Fruit fly (Drosophila melanogaster) whole organism, adult: ENCODE data around the gene CG3309.

Experiments
- CG11617 ChIP-seq: fragments of 200-800 bp; sonication (Bioruptor generic); optimal IDR thresholded peaks from 2 replicates; lab custom pipeline; 2017; ENCODE audit warnings: mild to moderate bottlenecking, missing biosample characterization, missing genetic modification reagents, missing genetic modification characterization
- CG12768 ChIP-seq: fragments of 200-800 bp; sonication (Bioruptor generic); optimal IDR thresholded peaks from 2 replicates; lab custom pipeline; 2017; ENCODE audit warnings: missing biosample characterization, missing genetic modification characterization, mild to moderate bottlenecking, moderate library complexity, missing genetic modification reagents
- CG14711 ChIP-seq: fragments of 200-800 bp; sonication (Bioruptor generic); optimal IDR thresholded peaks from 2 replicates; lab custom pipeline; 2018; ENCODE audit warnings: missing biosample characterization, mild to moderate bottlenecking, missing genetic modification characterization, moderate library complexity
- CG1620 ChIP-seq: fragments of 200-800 bp; sonication (Bioruptor generic); optimal IDR thresholded peaks from 2 replicates; lab custom pipeline; 2016; ENCODE audit warnings: missing biosample characterization, missing genetic modification characterization
- CG33017 ChIP-seq: fragments of 200-800 bp; sonication (Bioruptor generic); optimal IDR thresholded peaks from 2 replicates; lab custom pipeline; 2018; ENCODE audit warnings: missing biosample characterization, mild to moderate bottlenecking, missing genetic modification characterization, moderate library complexity
- CG5204 ChIP-seq: fragments of 200-800 bp; sonication (Bioruptor generic); optimal IDR thresholded peaks from 2 replicates; lab custom pipeline; 2016; ENCODE audit warnings: missing biosample characterization, missing genetic modification characterization
- CG7045 ChIP-seq: fragments of 200-800 bp; sonication (Bioruptor generic); optimal IDR thresholded peaks from 2 replicates; lab custom pipeline; 2017; ENCODE audit warnings: missing biosample characterization, mild to moderate bottlenecking, missing genetic modification characterization
- CG7101 ChIP-seq: fragments of 200-800 bp; sonication (Bioruptor generic); optimal IDR thresholded peaks from 2 replicates; lab custom pipeline; 2018; ENCODE audit warnings: missing biosample characterization, mild to moderate bottlenecking, missing genetic modification characterization, moderate library complexity
- Clk ChIP-seq: fragments of 200-800 bp; sonication (Bioruptor generic); optimal IDR thresholded peaks from 2 replicates; lab custom pipeline; 2017; ENCODE audit warnings: missing biosample characterization, missing genetic modification characterization
- Crg-1 ChIP-seq: fragments of 200-800 bp; sonication (Bioruptor generic); optimal IDR thresholded peaks from 2 replicates; lab custom pipeline; 2016; ENCODE audit warnings: missing biosample characterization, missing genetic modification characterization
- Hr96 ChIP-seq: fragments of 200-800 bp; sonication (Bioruptor generic); optimal IDR thresholded peaks from 2 replicates; lab custom pipeline; 2016; ENCODE audit warnings: missing biosample characterization, missing genetic modification characterization
- Mnt ChIP-seq: fragments of 200-800 bp; sonication (Bioruptor generic); optimal IDR thresholded peaks from 2 replicates; lab custom pipeline; 2016; ENCODE audit warnings: missing biosample characterization, mild to moderate bottlenecking, missing genetic modification characterization
- bab1 ChIP-seq: fragments of 200-800 bp; sonication (Bioruptor generic); optimal IDR thresholded peaks from 3 replicates; lab custom pipeline; 2019; ENCODE audit warnings: missing biosample characterization, mild to moderate bottlenecking, missing genetic modification characterization, moderate library complexity
- cic ChIP-seq: fragments of 200-800 bp; sonication (Bioruptor generic); optimal IDR thresholded peaks from 2 replicates; lab custom pipeline; 2017; ENCODE audit warnings: missing biosample characterization, mild to moderate bottlenecking, missing genetic modification characterization, moderate library complexity
- cnc ChIP-seq, 2 experiments: fragments of >200 bp; optimal IDR thresholded peaks; 2 replicates each; lab custom pipeline; 2017
- kay ChIP-seq: fragments of 200-800 bp; sonication (Bioruptor generic); peaks from one replicate; lab custom pipeline; 2016; ENCODE audit warnings: missing biosample characterization, missing genetic modification characterization, borderline replicate concordance
- ovo ChIP-seq: fragments of 200-800 bp; sonication (Bioruptor generic); optimal IDR thresholded peaks from 2 replicates; lab custom pipeline; 2016; ENCODE audit warnings: missing biosample characterization, missing genetic modification characterization
- pad ChIP-seq: fragments of 200-800 bp; sonication (Bioruptor generic); optimal IDR thresholded peaks from 3 replicates; lab custom pipeline; 2017; ENCODE audit warnings: missing biosample characterization, missing genetic modification characterization, mild to moderate bottlenecking, moderate library complexity, missing genetic modification reagents
- tj ChIP-seq: fragments of 200-800 bp; sonication (Bioruptor generic); optimal IDR thresholded peaks from 3 replicates; lab custom pipeline; 2017; ENCODE audit warnings: missing biosample characterization, mild to moderate bottlenecking, missing genetic modification characterization, moderate library complexity
- toe ChIP-seq: fragments of 200-800 bp; sonication (Bioruptor generic); optimal IDR thresholded peaks from 2 replicates; lab custom pipeline; 2016; ENCODE audit warnings: missing biosample characterization, missing genetic modification characterization

The CG3309 gene

DNA sequence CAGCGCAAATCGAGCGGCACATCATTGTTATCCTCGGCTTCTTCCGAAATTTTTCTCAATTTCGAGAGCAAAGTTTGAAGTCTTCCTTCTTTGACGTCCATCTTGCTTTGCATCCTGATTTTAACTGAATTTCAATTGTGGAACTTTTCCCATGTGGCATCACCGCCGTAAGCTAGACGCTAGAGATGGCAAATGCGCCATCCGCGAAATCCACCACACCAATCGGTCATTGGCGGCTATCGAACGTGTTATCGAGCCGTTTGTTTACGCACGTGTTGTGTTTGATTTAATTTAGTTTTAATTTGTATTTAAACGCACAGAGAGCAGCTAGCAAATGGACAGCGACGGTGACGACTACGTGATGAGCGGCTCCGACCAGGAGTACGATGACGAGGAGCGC is 12.0 kb downstream of the CG3309 start, which contains the start of the genes CG15930 and Sas10:
TSS of gene CG15930 (minus strand) at position 126 of the 400 bp plus-strand sequence.
TSS of gene Sas10 (plus strand) at position 240 of the 400 bp plus-strand sequence.
- TF ChIP-seq Mnt (peak; percentile 87), Clk (GFP tag; lab: Kevin White, UChicago) (no peak), CG1620 (GFP tag; lab: Kevin White, UChicago) (no peak)

DNA sequence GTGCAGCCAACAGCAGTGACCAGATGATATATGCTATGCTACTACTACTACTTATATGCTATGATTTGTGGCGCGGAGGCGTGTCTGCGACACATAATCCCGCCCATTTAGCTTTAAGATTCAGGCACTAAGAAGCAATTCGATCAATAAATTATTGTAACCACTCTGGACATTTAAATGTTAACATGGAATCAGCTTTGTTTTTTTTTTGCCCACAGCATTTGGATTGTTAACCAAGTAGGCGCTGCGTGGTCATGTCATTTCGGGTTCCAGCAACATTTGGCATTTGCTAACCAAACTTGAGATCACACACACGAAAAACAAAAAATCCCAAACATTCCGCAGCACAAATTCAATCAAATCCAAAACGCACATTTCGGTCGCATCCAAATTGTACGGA is 16.2 kb downstream of the CG3309 start, which contains the start of gene CG4198:
TSS of gene CG4198 (plus strand) at position 301 of the 400 bp plus-strand sequence.
- no peak for TF ChIP-seq CG1620 (GFP tag; lab: Kevin White, UChicago)
- no peak for TF ChIP-seq CG7045
- no peak for TF ChIP-seq bab1 (GFP tag; lab: Kevin White, UChicago)
- no peak for TF ChIP-seq Hr96 (GFP tag; lab: Kevin White, UChicago)
- TF ChIP-seq CG11617: no peak
- no peak for TF ChIP-seq CG5204
- no peak for TF ChIP-seq Crg-1 (GFP tag; lab: Kevin White, UChicago)
- TF ChIP-seq pad: no peak
- TF ChIP-seq cnc (optimal IDR thresholded peaks at IDR 0.05; lab: Kevin White, UChicago): no peak
- no peak for TF ChIP-seq tj (GFP tag; lab: Kevin White, UChicago)
- TF ChIP-seq CG33017: no peak
- no peak for TF ChIP-seq kay (GFP tag; lab: Kevin White, UChicago)
- no peak for TF ChIP-seq CG12768
- TF ChIP-seq CG7101 (tag; lab: Kevin White, UChicago): no peak
- no peak for TF ChIP-seq Clk (GFP tag; lab: Kevin White, UChicago)

DNA sequence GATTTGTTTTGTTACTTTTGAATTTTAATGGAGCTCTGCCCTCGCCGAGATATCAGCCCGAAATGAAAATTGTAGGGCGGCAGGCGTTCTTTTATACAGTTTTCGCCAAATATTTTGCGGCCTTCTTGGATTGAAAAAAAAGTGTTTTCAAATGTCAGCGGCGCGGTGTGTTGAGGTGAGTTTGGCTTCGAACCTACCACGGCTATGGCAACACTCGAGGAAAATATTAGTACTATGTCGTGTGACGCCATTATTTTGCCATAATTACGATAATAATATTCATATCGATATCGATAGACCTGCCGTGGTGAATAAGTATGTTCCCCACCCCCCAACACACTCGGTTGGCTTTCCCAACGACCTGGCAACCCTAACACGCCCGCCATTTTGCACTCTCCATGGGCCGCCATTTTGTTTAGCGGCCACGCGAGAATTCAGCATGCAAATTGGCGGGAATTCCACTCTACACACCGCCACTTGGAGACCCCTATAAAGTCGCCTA is 17.3 kb downstream of the CG3309 start, which contains the start of the genes TrxT and dhd:
TSS of gene TrxT (minus strand) at position 51 of the 502 bp plus-strand sequence.
TSS of gene dhd (plus strand) at position 334 of the 502 bp plus-strand sequence.
- TF ChIP-seq CG14711 (tag; lab: Kevin White, UChicago): peak; percentile 85
- no peak for TF ChIP-seq CG11617
- TF ChIP-seq Mnt: peak; percentile 44
- TF ChIP-seq CG33017: no peak
- TF ChIP-seq kay (GFP tag; lab: Kevin White, UChicago): no peak
- peak; percentile 43 for TF ChIP-seq CG7101 (tag; lab: Kevin White, UChicago)
- peak; percentile 81 for TF ChIP-seq pad
- TF ChIP-seq Clk (GFP tag; lab: Kevin White, UChicago): no peak
- TF ChIP-seq toe: no peak
- no peak for TF ChIP-seq tj (GFP tag; lab: Kevin White, UChicago)
- peak; percentile 2 for TF ChIP-seq CG1620 (GFP tag; lab: Kevin White, UChicago)
- no peak for TF ChIP-seq Crg-1 (GFP tag; lab: Kevin White, UChicago)
- no peak for TF ChIP-seq CG7045
- TF ChIP-seq bab1 (GFP tag; lab: Kevin White, UChicago): peak; percentile 9
- TF ChIP-seq ovo (GFP tag; lab: Kevin White, UChicago): peak; percentile 38

DNA sequence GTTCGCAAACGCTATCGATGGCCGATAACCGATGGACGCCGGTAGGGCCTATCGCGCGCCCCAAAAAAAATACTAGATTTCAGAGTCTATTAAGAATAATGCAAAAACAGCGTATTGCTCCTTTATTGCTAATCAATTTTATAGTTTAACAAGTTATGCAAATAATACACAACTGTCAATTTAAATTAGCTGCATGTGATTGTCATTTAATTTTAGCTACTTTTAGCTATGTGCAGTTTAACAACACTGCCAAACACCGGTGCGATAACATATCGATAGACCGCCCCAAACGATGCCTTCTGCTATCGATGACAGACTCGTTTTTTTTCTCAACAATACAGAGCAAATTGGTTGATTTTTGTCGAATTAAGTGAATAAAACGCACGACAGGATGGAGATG is 20.2 kb downstream of the CG3309 start, which contains the start of the genes Cdk7 and snf:
TSS of gene Cdk7 (minus strand) at position 21 of the 400 bp plus-strand sequence.
TSS of gene snf (plus strand) at position 280 of the 400 bp plus-strand sequence.
- TF ChIP-seq cnc (optimal IDR thresholded peaks at IDR 0.05; lab: Kevin White, UChicago) (no peak), CG11617 (peak; percentile 0), CG14711 (tag; lab: Kevin White, UChicago) (peak; percentile 19), CG33017 (no peak), Crg-1 (GFP tag; lab: Kevin White, UChicago) (peak; percentile 64), cic (GFP tag; lab: Kevin White, UChicago) (no peak), Hr96 (GFP tag; lab: Kevin White, UChicago) (peak; percentile 36), tj (GFP tag; lab: Kevin White, UChicago) (peak; percentile 23), CG12768 (no peak), ovo (GFP tag; lab: Kevin White, UChicago) (peak; percentile 46), bab1 (GFP tag; lab: Kevin White, UChicago) (peak; percentile 35), toe (peak; percentile 40), CG5204 (no peak), Clk (GFP tag; lab: Kevin White, UChicago) (no peak), pad (peak; percentile 45), Mnt (peak; percentile 36), kay (GFP tag; lab: Kevin White, UChicago) (no peak), CG7045 (no peak), CG1620 (GFP tag; lab: Kevin White, UChicago) (peak; percentile 37), CG7101 (tag; lab: Kevin White, UChicago) (peak; percentile 32)

DNA sequence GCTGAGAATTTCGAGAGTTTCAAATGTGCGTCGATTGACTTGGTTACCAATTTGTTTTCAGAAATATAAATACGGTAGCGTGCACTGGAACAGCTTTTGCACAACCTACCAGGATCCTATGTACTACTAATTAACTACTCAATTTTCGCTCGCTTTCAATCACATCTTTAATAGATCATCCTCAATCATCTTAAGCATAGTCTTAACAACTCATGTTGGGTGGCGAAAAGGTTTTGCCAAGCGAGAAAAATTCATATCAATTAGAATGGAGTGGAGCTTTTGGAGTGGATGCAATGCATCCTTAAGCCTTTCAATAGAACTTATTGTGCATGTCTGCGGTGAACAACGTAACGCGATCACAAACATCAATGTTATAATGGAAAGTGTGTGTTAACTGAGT is 21.8 kb downstream of the CG3309 start, which contains the start of gene CG17764:
TSS of gene CG17764 (minus strand) at position 101 of the 400 bp plus-strand sequence.
- no peak for TF ChIP-seq CG7101 (tag; lab: Kevin White, UChicago)
- TF ChIP-seq CG1620 (GFP tag; lab: Kevin White, UChicago): no peak
- no peak for TF ChIP-seq CG14711 (tag; lab: Kevin White, UChicago)
- no peak for TF ChIP-seq pad
- TF ChIP-seq CG7045: no peak
- no peak for TF ChIP-seq CG11617
- TF ChIP-seq Mnt: no peak
- TF ChIP-seq kay (GFP tag; lab: Kevin White, UChicago): no peak
- no peak for TF ChIP-seq cnc (optimal IDR thresholded peaks at IDR 0.05; lab: Kevin White, UChicago)
- TF ChIP-seq Clk (GFP tag; lab: Kevin White, UChicago): no peak
- TF ChIP-seq cic (GFP tag; lab: Kevin White, UChicago): no peak
- no peak for TF ChIP-seq ovo (GFP tag; lab: Kevin White, UChicago)
- TF ChIP-seq CG33017: no peak
- TF ChIP-seq Hr96 (GFP tag; lab: Kevin White, UChicago): no peak
- TF ChIP-seq toe: no peak
- TF ChIP-seq Crg-1 (GFP tag; lab: Kevin White, UChicago): no peak
- no peak for TF ChIP-seq bab1 (GFP tag; lab: Kevin White, UChicago)
- TF ChIP-seq tj (GFP tag; lab: Kevin White, UChicago): no peak

DNA sequence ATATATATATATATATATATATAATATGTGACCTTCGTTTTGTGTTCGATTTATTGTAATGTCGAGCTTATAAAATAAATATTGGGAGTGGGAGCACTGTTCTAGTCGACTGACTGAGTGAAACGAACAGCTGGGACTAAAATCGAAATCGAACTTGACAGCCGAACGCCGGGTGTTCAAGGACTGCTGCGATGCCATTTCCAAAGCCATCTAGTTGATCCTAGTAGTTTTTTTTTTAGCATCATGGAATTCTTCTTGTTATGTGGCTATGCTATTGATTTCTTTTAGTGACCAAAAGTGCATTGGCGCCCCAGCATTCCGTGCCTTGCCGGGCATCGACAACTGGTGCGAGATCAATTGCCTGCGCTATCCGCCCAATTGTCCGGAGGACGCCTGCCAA is 23.6 kb downstream of the CG3309 start, which contains the start of gene CG3323:
TSS of gene CG3323 (minus strand) at position 101 of the 400 bp plus-strand sequence.
- TF ChIP-seq CG12768 (no peak), Mnt (no peak), cnc (optimal IDR thresholded peaks at IDR 0.05; lab: Kevin White, UChicago) (no peak), kay (GFP tag; lab: Kevin White, UChicago) (no peak), bab1 (GFP tag; lab: Kevin White, UChicago) (no peak), CG14711 (tag; lab: Kevin White, UChicago) (no peak), CG7045 (no peak), toe (no peak), Clk (GFP tag; lab: Kevin White, UChicago) (no peak), pad (no peak), Crg-1 (GFP tag; lab: Kevin White, UChicago) (no peak), CG7101 (tag; lab: Kevin White, UChicago) (no peak), Hr96 (GFP tag; lab: Kevin White, UChicago) (no peak), CG11617 (no peak), CG5204 (no peak), ovo (GFP tag; lab: Kevin White, UChicago) (no peak), cic (GFP tag; lab: Kevin White, UChicago) (no peak), CG33017 (no peak), CG1620 (GFP tag; lab: Kevin White, UChicago) (no peak)
